Worm (Caenorhabditis elegans) whole organism, young adult: ENCODE results near the gene srx-74.

Experiments
- B0035.1 ChIP-seq: sonication (generic microtip); optimal IDR thresholded peaks from 2 replicates; lab custom pipeline; 2016; ENCODE audit warnings: missing genetic modification characterization, mild to moderate bottlenecking, missing compliant biosample characterization, missing genotype, missing genetic modification reagents
- B0336.3 ChIP-seq: fragments of 200-800 bp; sonication (Bioruptor generic); IDR thresholded peaks from 2 replicates; pipeline ENCODE4 v1.3.6; 2022; ENCODE audit warnings: missing genetic modification characterization, missing compliant biosample characterization
- C17E4.6 ChIP-seq: fragments of 200-800 bp; sonication (Bioruptor generic); IDR thresholded peaks from 2 replicates; pipeline ENCODE4 v1.3.6; 2022; ENCODE audit warnings: missing genetic modification reagents, missing genetic modification characterization, missing compliant biosample characterization
- D2030.7 ChIP-seq: fragments of 200-800 bp; sonication (Bioruptor generic); IDR thresholded peaks from 2 replicates; pipeline ENCODE4 v1.3.6; 2022; ENCODE audit warnings: missing genetic modification reagents, missing genetic modification characterization, missing compliant biosample characterization
- F22D6.2 ChIP-seq: sonication (generic microtip); optimal IDR thresholded peaks from 2 replicates; lab custom pipeline; 2016; ENCODE audit warnings: mild to moderate bottlenecking, missing genetic modification characterization, missing compliant biosample characterization
- T07F8.4 ChIP-seq: sonication (generic microtip); optimal IDR thresholded peaks from 2 replicates; lab custom pipeline; 2016; ENCODE audit warnings: mild to moderate bottlenecking, missing genetic modification characterization, moderate library complexity, missing compliant biosample characterization
- T26A5.8 ChIP-seq: sonication (generic microtip); optimal IDR thresholded peaks from 2 replicates; lab custom pipeline; 2016; ENCODE audit warnings: missing genetic modification characterization, missing compliant biosample characterization
- Y56A3A.18 ChIP-seq: fragments of 200-800 bp; sonication (Bioruptor generic); IDR thresholded peaks from 2 replicates; pipeline ENCODE4 v1.3.6; 2022; ENCODE audit warnings: missing genetic modification reagents, missing genetic modification characterization, missing compliant biosample characterization
- Y79H2A.3 ChIP-seq: fragments of 200-800 bp; sonication (Bioruptor generic); conservative IDR thresholded peaks from 2 replicates; pipeline ENCODE4 v1.3.6; 2022; ENCODE audit warnings: missing genetic modification reagents, missing genetic modification characterization, missing compliant biosample characterization
- aptf-2 ChIP-seq: fragments of 200-800 bp; sonication (Bioruptor generic); conservative IDR thresholded peaks from 2 replicates; pipeline ENCODE4 v1.3.6; 2022; ENCODE audit warnings: missing genetic modification reagents, missing genetic modification characterization, missing compliant biosample characterization
- bed-1 ChIP-seq: fragments of 200-800 bp; sonication (Bioruptor generic); IDR thresholded peaks from 2 replicates; pipeline ENCODE4 v1.3.6; 2022; ENCODE audit warnings: missing genetic modification reagents, missing genetic modification characterization, missing compliant biosample characterization
- cebp-1 ChIP-seq, 2 experiments: fragments of 200-800 bp in 1 of 2; sonication (Bioruptor generic) in 1 of 2; sonication (generic microtip) in 1 of 2; IDR thresholded peaks in 1 of 2; optimal IDR thresholded peaks in 1 of 2; 2 replicates each; pipeline versions ENCODE4 v1.3.6 to Lab custom; 2017 to 2022; ENCODE audit warnings: missing compliant biosample characterization in 2 of 2, missing genetic modification characterization in 2 of 2, mild to moderate bottlenecking in 1 of 2, missing genetic modification reagents in 1 of 2, moderate library complexity in 1 of 2
- ceh-100 ChIP-seq: fragments of 200-800 bp; sonication (Bioruptor generic); IDR thresholded peaks from 2 replicates; pipeline ENCODE4 v1.3.6; 2022; ENCODE audit warnings: missing genetic modification reagents, missing genetic modification characterization, missing compliant biosample characterization
- dox-1 ChIP-seq: fragments of 200-800 bp; sonication (Bioruptor generic); IDR thresholded peaks from 2 replicates; pipeline ENCODE4 v1.3.6; 2022; ENCODE audit warnings: missing genetic modification reagents, missing genetic modification characterization, missing compliant biosample characterization
- dpl-1 ChIP-seq: fragments of 150-350 bp; optimal IDR thresholded peaks from 2 replicates; lab custom pipeline; 2014; ENCODE audit warnings: missing biosample characterization, missing genetic modification reagents, missing genetic modification characterization
- efl-1 ChIP-seq: fragments of 150-350 bp; optimal IDR thresholded peaks from 2 replicates; lab custom pipeline; 2014; ENCODE audit warnings: missing biosample characterization, missing genetic modification reagents, missing genetic modification characterization
- egrh-3 ChIP-seq: fragments of 200-800 bp; sonication (Bioruptor generic); IDR thresholded peaks from 2 replicates; pipeline ENCODE4 v1.3.6; 2022; ENCODE audit warnings: missing genetic modification reagents, missing genetic modification characterization, missing compliant biosample characterization
- ekl-4 ChIP-seq: fragments of 200-800 bp; sonication (Bioruptor generic); IDR thresholded peaks from 2 replicates; pipeline ENCODE4 v1.3.6; 2022; ENCODE audit warnings: missing genetic modification reagents, missing genetic modification characterization, missing compliant biosample characterization
- hlh-12 ChIP-seq: sonication (generic microtip); optimal IDR thresholded peaks from 2 replicates; lab custom pipeline; 2016; ENCODE audit warnings: missing genetic modification characterization, missing compliant biosample characterization
- hmg-1.2 ChIP-seq: fragments of 200-800 bp; sonication (Bioruptor generic); IDR thresholded peaks from 2 replicates; pipeline ENCODE4 v1.3.6; 2022; ENCODE audit warnings: missing genetic modification reagents, missing genetic modification characterization, missing compliant biosample characterization
- hmg-20 ChIP-seq: fragments of 200-800 bp; sonication (Bioruptor generic); IDR thresholded peaks from 2 replicates; pipeline ENCODE4 v1.3.6; 2022; ENCODE audit warnings: missing genetic modification reagents, missing genetic modification characterization, missing compliant biosample characterization
- hrde-1 ChIP-seq: sonication (generic microtip); optimal IDR thresholded peaks from 2 replicates; lab custom pipeline; 2016; ENCODE audit warnings: missing genetic modification characterization, mild to moderate bottlenecking, missing compliant biosample characterization, moderate library complexity, missing genotype, missing genetic modification reagents, borderline replicate concordance
- lin-26 ChIP-seq: fragments of 200-800 bp; sonication (Bioruptor generic); IDR thresholded peaks from 2 replicates; pipeline ENCODE4 v1.3.6; 2022; ENCODE audit warnings: missing genetic modification reagents, missing genetic modification characterization, missing compliant biosample characterization
- lin-35 ChIP-seq, 3 experiments: fragments of 150-350 bp in 2 of 3; sonication (generic microtip) in 1 of 3; optimal IDR thresholded peaks; 2 replicates each; lab custom pipeline; 2014 to 2018; ENCODE audit warnings: missing biosample characterization in 3 of 3, missing genetic modification characterization in 3 of 3, missing genetic modification reagents in 3 of 3
- lin-54 ChIP-seq: fragments of 200-800 bp; sonication (Bioruptor generic); optimal IDR thresholded peaks from 2 replicates; lab custom pipeline; 2018; ENCODE audit warnings: mild to moderate bottlenecking, missing genetic modification characterization, missing compliant biosample characterization
- lir-1 ChIP-seq: fragments of 200-800 bp; sonication (Bioruptor generic); conservative IDR thresholded peaks from 2 replicates; pipeline ENCODE4 v1.3.6; 2022; ENCODE audit warnings: missing genetic modification reagents, missing genetic modification characterization, missing compliant biosample characterization
- lsl-1 ChIP-seq: fragments of 200-800 bp; sonication (Bioruptor generic); optimal IDR thresholded peaks from 2 replicates; lab custom pipeline; 2018; ENCODE audit warnings: mild to moderate bottlenecking, missing genetic modification characterization, moderate library complexity, missing compliant biosample characterization
- lsy-27 ChIP-seq: sonication (generic microtip); optimal IDR thresholded peaks from 2 replicates; lab custom pipeline; 2017; ENCODE audit warnings: missing genetic modification characterization, mild to moderate bottlenecking, missing compliant biosample characterization, antibody characterized with exemption, missing genotype, borderline replicate concordance; ENCODE audit not compliant: insufficient read depth
- madf-10 ChIP-seq: sonication (generic microtip); optimal IDR thresholded peaks from 2 replicates; lab custom pipeline; 2016; ENCODE audit warnings: mild to moderate bottlenecking, missing genetic modification characterization, missing compliant biosample characterization
- madf-6 ChIP-seq: fragments of 200-800 bp; sonication (Bioruptor generic); IDR thresholded peaks from 2 replicates; pipeline ENCODE4 v1.3.6; 2022; ENCODE audit warnings: missing genetic modification reagents, missing genetic modification characterization, missing compliant biosample characterization
- madf-8 ChIP-seq: fragments of 200-800 bp; sonication (Bioruptor generic); conservative IDR thresholded peaks from 2 replicates; pipeline ENCODE4 v1.3.6; 2022; ENCODE audit warnings: missing genetic modification reagents, missing genetic modification characterization, missing compliant biosample characterization
- mel-28 ChIP-seq: sonication (generic microtip); optimal IDR thresholded peaks from 2 replicates; lab custom pipeline; 2016; ENCODE audit warnings: borderline replicate concordance, mild to moderate bottlenecking, missing genetic modification characterization, missing compliant biosample characterization
- mes-4 ChIP-seq: sonication (generic microtip); optimal IDR thresholded peaks from 2 replicates; lab custom pipeline; 2016; ENCODE audit warnings: missing genotype, missing genetic modification characterization, missing compliant biosample characterization
- nhr-80 ChIP-seq: sonication (generic microtip); optimal IDR thresholded peaks from 2 replicates; lab custom pipeline; 2016; ENCODE audit warnings: missing genetic modification characterization, missing compliant biosample characterization
- pbrm-1 ChIP-seq: fragments of 200-800 bp; sonication (Bioruptor generic); IDR thresholded peaks from 2 replicates; pipeline ENCODE4 v1.3.6; 2022; ENCODE audit warnings: missing genetic modification reagents, missing genetic modification characterization, missing compliant biosample characterization
- snpc-3.4 ChIP-seq: sonication (generic microtip); optimal IDR thresholded peaks from 2 replicates; lab custom pipeline; 2017; ENCODE audit warnings: missing genetic modification characterization, mild to moderate bottlenecking, missing compliant biosample characterization, antibody characterized with exemption, moderate library complexity, missing genotype, missing genetic modification reagents
- tbp1 ChIP-seq: fragments of 200-800 bp; sonication (Bioruptor generic); optimal IDR thresholded peaks from 2 replicates; lab custom pipeline; 2018; ENCODE audit warnings: mild to moderate bottlenecking, missing genetic modification characterization, missing compliant biosample characterization
- unc-130 ChIP-seq: sonication (generic microtip); optimal IDR thresholded peaks from 2 replicates; lab custom pipeline; 2016; ENCODE audit warnings: missing genetic modification reagents, missing genetic modification characterization, missing compliant biosample characterization
- xnd-1 ChIP-seq: sonication (generic microtip); optimal IDR thresholded peaks from 2 replicates; lab custom pipeline; 2016; ENCODE audit warnings: missing genotype, missing genetic modification reagents, missing genetic modification characterization, missing compliant biosample characterization
- zfh-2 ChIP-seq: fragments of 200-800 bp; sonication (Bioruptor generic); conservative IDR thresholded peaks from 2 replicates; pipeline ENCODE4 v1.3.6; 2022; ENCODE audit warnings: missing genetic modification reagents, missing genetic modification characterization, missing compliant biosample characterization
- zim-3 ChIP-seq: sonication (generic microtip); optimal IDR thresholded peaks from 2 replicates; lab custom pipeline; 2017; ENCODE audit warnings: mild to moderate bottlenecking, missing genetic modification characterization, moderate library complexity, missing compliant biosample characterization
- ztf-22 ChIP-seq: fragments of 200-800 bp; sonication (Bioruptor generic); optimal IDR thresholded peaks from 2 replicates; lab custom pipeline; 2018; ENCODE audit warnings: mild to moderate bottlenecking, missing genetic modification characterization, moderate library complexity, missing compliant biosample characterization
- ztf-26 ChIP-seq: sonication (generic microtip); optimal IDR thresholded peaks from 2 replicates; lab custom pipeline; 2017; ENCODE audit warnings: missing genetic modification characterization, missing compliant biosample characterization
- ztf-28 ChIP-seq: fragments of 200-800 bp; sonication (Bioruptor generic); IDR thresholded peaks from 2 replicates; pipeline ENCODE4 v1.3.6; 2022; ENCODE audit warnings: missing genetic modification reagents, missing genetic modification characterization, missing compliant biosample characterization

Gene srx-74

DNA sequence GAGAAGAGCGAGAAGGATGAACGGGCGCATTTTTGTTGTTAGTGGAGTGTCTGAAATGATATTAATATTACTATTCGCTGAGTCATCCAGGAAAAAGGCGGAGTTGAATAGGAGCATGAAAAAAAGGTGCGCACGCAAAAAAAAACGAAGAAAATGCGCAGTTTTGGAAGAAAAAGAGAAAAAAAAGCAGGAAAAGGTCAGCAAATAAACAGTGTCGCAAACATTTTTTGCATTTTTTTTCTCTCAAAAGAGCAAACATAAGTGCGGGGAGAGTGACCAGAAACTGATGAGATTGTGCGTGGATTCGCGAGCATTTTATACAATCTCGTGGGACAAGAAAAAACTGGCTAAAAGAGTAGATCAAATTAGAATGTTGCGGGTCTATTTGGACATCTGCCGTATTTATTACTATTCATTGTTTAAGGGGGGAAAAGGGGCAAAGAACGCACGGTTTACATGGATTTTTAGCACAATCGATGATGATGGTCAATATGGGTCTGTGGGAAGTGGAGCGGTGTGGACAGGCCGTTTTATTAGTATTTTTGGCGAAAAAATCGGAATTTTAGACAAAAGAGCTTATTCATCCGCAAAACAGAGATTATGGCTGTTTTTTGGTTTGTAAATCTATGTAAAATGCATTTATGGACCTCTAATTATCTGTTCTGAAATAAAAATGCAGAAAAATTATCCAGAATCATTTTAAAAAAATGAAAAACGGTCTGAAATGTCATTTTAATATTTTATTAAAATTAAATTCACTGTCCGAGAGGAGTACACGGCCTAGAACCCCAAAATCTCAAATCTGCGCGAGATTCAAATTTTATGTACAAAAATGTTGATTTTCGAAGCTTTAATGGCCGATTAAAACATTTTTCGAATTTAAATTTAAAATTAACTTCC is 30.3 kb upstream of the srx-74 start, which contains the start of gene cpg-8:
TSS of gene cpg-8 (minus strand) at position 51 of the 900 bp plus-strand sequence.
- TF ChIP-seq bed-1 (GFP tag; lab: Robert Waterston, UW) = no peak
- TF ChIP-seq madf-10 (tag; lab: Kevin White, UChicago) = no peak
- TF ChIP-seq hmg-1.2 = 0 out of 2 replicates have a peak, but pooled peaks have one; percentile 6
- no peak for TF ChIP-seq T26A5.8 (tag; lab: Kevin White, UChicago)
- TF ChIP-seq madf-8 (GFP tag; lab: Robert Waterston, UW) = peak; percentile 53
- 0 out of 2 replicates have a peak, but pooled peaks have one; percentile 61 for TF ChIP-seq ztf-28 (GFP tag; lab: Robert Waterston, UW)
- TF ChIP-seq T07F8.4 = no peak
- TF ChIP-seq ceh-100 = no peak
- TF ChIP-seq D2030.7 (GFP tag; lab: Robert Waterston, UW) = peak; percentile 36; the same call in 1 of the 2 replicates
- TF ChIP-seq efl-1 (GFP tag; lab: Kevin White, UChicago) = peak; percentile 26
- peak; percentile 52; the same call in 1 of the 2 replicates for TF ChIP-seq aptf-2 (GFP tag; lab: Robert Waterston, UW)
- peak; percentile 15; the same call in 1 of the 2 replicates for TF ChIP-seq B0336.3 (GFP tag; lab: Robert Waterston, UW)
- peak; percentile 56 for TF ChIP-seq xnd-1 (tag; lab: Kevin White, UChicago)
- peak; percentile 76 for TF ChIP-seq madf-6
- peak; percentile 17 for TF ChIP-seq dpl-1 (GFP tag; lab: Kevin White, UChicago)
- no peak for TF ChIP-seq lir-1 (GFP tag; lab: Robert Waterston, UW)
- TF ChIP-seq hlh-12 (tag; lab: Kevin White, UChicago) = no peak
- peak; percentile 17 for TF ChIP-seq lin-54 (GFP tag; lab: Kevin White, UChicago)
- TF ChIP-seq, all 124 proteins: peak for 11

DNA sequence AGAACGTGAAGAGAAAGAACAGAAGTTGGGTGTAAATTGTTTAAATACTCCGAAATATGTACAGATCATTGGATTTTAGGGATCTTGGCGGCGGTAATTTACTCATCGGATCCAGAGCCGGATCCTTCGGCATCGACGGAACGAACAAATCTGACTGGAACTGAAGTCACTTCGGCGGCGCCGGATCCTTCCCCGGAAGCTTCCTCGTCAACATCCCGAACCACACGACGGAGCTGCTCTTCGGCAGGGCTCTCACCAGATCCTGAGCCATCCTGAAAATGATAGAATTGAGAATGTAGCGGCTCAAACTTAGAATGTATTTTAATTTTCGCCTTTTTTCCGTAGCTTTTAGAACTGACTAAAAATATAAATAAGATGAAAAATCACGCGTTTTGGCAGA is 29.4 kb upstream of the srx-74 start:
- TF ChIP-seq pbrm-1 = no peak
- TF ChIP-seq ztf-26 = no peak
- TF ChIP-seq snpc-3.4 (tag; lab: Kevin White, UChicago) = no peak
- 0 out of 2 replicates have a peak, but pooled peaks have one; percentile 16 for TF ChIP-seq hmg-1.2
- 0 out of 2 replicates have a peak, but pooled peaks have one; percentile 22 for TF ChIP-seq Y56A3A.18 (GFP tag; lab: Robert Waterston, UW)
- 0 out of 2 replicates have a peak, but pooled peaks have one; percentile 31 for TF ChIP-seq zfh-2 (GFP tag; lab: Robert Waterston, UW)
- no peak for TF ChIP-seq C17E4.6 (GFP tag; lab: Robert Waterston, UW)
- TF ChIP-seq lin-35 (GFP tag; optimal IDR thresholded peaks at IDR 0.05; lab: Kevin White, UChicago) = no peak
- no peak for TF ChIP-seq unc-130
- peak; percentile 69; the same call in 1 of the 2 replicates for TF ChIP-seq egrh-3
- no peak for TF ChIP-seq cebp-1 (GFP tag; IDR thresholded peaks at IDR 0.05; lab: Robert Waterston, UW)
- TF ChIP-seq cebp-1 (tag; optimal IDR thresholded peaks at IDR 0.05; lab: Kevin White, UChicago) = no peak
- no peak for TF ChIP-seq B0035.1
- TF ChIP-seq zim-3 (tag; lab: Kevin White, UChicago) = no peak
- TF ChIP-seq lin-26 = no peak
- no peak for TF ChIP-seq tbp1 (GFP tag; lab: Kevin White, UChicago)
- TF ChIP-seq, all 124 proteins: peak for 4

DNA sequence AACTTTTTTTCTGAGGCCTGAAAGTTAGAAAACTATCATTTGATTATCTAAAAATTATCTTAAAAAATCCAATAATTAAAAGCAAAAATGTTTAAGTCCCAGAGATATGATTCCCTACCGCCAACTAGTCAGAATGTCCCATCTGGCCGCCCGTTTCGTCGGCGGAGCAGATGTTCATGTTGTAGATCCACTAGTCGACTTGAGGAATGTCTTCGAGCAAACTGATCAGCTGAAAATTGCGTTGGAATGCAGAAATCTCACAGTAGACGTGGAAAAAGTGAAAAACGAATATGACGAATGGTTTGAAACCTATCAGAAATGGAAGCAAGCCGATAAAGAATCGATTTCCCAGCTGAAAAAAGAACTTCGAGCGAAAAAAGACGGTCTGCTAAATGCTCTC is 26.9 kb upstream of the srx-74 start, which contains the start of gene K03B4.1:
TSS of gene K03B4.1 (plus strand) at position 97 of the 400 bp plus-strand sequence.
- TF ChIP-seq lsy-27 (tag; lab: Kevin White, UChicago) (no peak), dox-1 (GFP tag; lab: Robert Waterston, UW) (0 out of 2 replicates have a peak, but pooled peaks have one; percentile 25), tbp1 (GFP tag; lab: Kevin White, UChicago) (no peak), hmg-20 (GFP tag; lab: Robert Waterston, UW) (no peak; the same call in 1 of the 2 replicates), ztf-26 (no peak), xnd-1 (tag; lab: Kevin White, UChicago) (no peak), hrde-1 (peak; percentile 32), ekl-4 (GFP tag; lab: Robert Waterston, UW) (no peak), mes-4 (tag; lab: Kevin White, UChicago) (no peak), Y79H2A.3 (no peak), mel-28 (tag; lab: Kevin White, UChicago) (no peak), nhr-80 (no peak), lsl-1 (GFP tag; lab: Kevin White, UChicago) (no peak), F22D6.2 (tag; lab: Kevin White, UChicago) (no peak), ztf-22 (no peak)
